Worm (Caenorhabditis elegans) whole organism, young adult: ENCODE data around the gene str-20.

Experiments used
- C06A6.2 ChIP-seq: fragments of 200-800 bp; sonication (Bioruptor generic); conservative IDR thresholded peaks from 2 replicates; pipeline ENCODE4 v1.3.6; 2022; ENCODE audit warnings: missing genetic modification characterization, missing compliant biosample characterization
- D2030.7 ChIP-seq: fragments of 200-800 bp; sonication (Bioruptor generic); IDR thresholded peaks from 2 replicates; pipeline ENCODE4 v1.3.6; 2022; ENCODE audit warnings: missing genetic modification reagents, missing genetic modification characterization, missing compliant biosample characterization
- F52B5.7 ChIP-seq: sonication (generic microtip); optimal IDR thresholded peaks from 2 replicates; lab custom pipeline; 2016; ENCODE audit warnings: mild to moderate bottlenecking, missing genetic modification characterization, missing compliant biosample characterization
- K11D2.4 ChIP-seq: fragments of 200-800 bp; sonication (Bioruptor generic); IDR thresholded peaks from 2 replicates; pipeline ENCODE4 v1.3.6; 2022; ENCODE audit warnings: missing genetic modification reagents, missing genetic modification characterization, missing compliant biosample characterization
- T26A5.8 ChIP-seq: sonication (generic microtip); optimal IDR thresholded peaks from 2 replicates; lab custom pipeline; 2016; ENCODE audit warnings: missing genetic modification characterization, missing compliant biosample characterization
- Y79H2A.3 ChIP-seq: fragments of 200-800 bp; sonication (Bioruptor generic); conservative IDR thresholded peaks from 2 replicates; pipeline ENCODE4 v1.3.6; 2022; ENCODE audit warnings: missing genetic modification reagents, missing genetic modification characterization, missing compliant biosample characterization
- ceh-27 ChIP-seq: fragments of 200-800 bp; sonication (Bioruptor generic); optimal IDR thresholded peaks from 2 replicates; lab custom pipeline; 2018; ENCODE audit warnings: mild to moderate bottlenecking, missing genetic modification characterization, moderate library complexity, missing compliant biosample characterization
- die-1 ChIP-seq: sonication (generic microtip); optimal IDR thresholded peaks from 2 replicates; lab custom pipeline; 2016; ENCODE audit warnings: missing genotype, mild to moderate bottlenecking, missing genetic modification characterization, missing compliant biosample characterization
- dpl-1 ChIP-seq: fragments of 150-350 bp; optimal IDR thresholded peaks from 2 replicates; lab custom pipeline; 2014; ENCODE audit warnings: missing biosample characterization, missing genetic modification reagents, missing genetic modification characterization
- ets-4 ChIP-seq: fragments of 200-800 bp; sonication (Bioruptor generic); optimal IDR thresholded peaks from 2 replicates; lab custom pipeline; 2018; ENCODE audit warnings: mild to moderate bottlenecking, missing genetic modification characterization, missing compliant biosample characterization
- let-607 ChIP-seq, 2 experiments: fragments of 200-800 bp in 1 of 2; sonication (Bioruptor generic) in 1 of 2; sonication (generic microtip) in 1 of 2; optimal IDR thresholded peaks; 2 replicates each; lab custom pipeline; 2016 to 2018; ENCODE audit warnings: mild to moderate bottlenecking in 2 of 2, missing compliant biosample characterization in 2 of 2, missing genetic modification characterization in 2 of 2, moderate library complexity in 2 of 2, missing genotype in 1 of 2
- nfya-1 ChIP-seq: sonication (generic microtip); optimal IDR thresholded peaks from 2 replicates; lab custom pipeline; 2017; ENCODE audit warnings: antibody characterized with exemption, missing compliant biosample characterization, missing genetic modification characterization, borderline replicate concordance; ENCODE audit not compliant: insufficient read depth
- pha-4 ChIP-seq: fragments of 150-350 bp; sonication (generic microtip); optimal IDR thresholded peaks from 2 replicates; lab custom pipeline; 2014; ENCODE audit warnings: missing biosample characterization, missing genetic modification reagents, missing genetic modification characterization

- TF ChIP-seq dpl-1 (GFP tag; lab: Kevin White, UChicago) (no peak), ets-4 (GFP tag; lab: Kevin White, UChicago) (no peak), K11D2.4 (GFP tag; lab: Robert Waterston, UW) (no peak), F52B5.7 (tag; lab: Kevin White, UChicago) (no peak), let-607 (tag; optimal IDR thresholded peaks at IDR 0.05; lab: Kevin White, UChicago) (no peak), C06A6.2 (no peak), die-1 (tag; lab: Kevin White, UChicago) (no peak), ceh-27 (GFP tag; lab: Kevin White, UChicago) (no peak), D2030.7 (GFP tag; lab: Robert Waterston, UW) (no peak), nfya-1 (tag; lab: Kevin White, UChicago) (no peak), T26A5.8 (tag; lab: Kevin White, UChicago) (no peak), Y79H2A.3 (no peak), pha-4 (no peak)
Observed at ce11 chrV:706918-707317, 49.4 kb upstream of the str-20 start, which contains the start of gene srbc-38.
